Fruit fly (Drosophila melanogaster) whole organism, wandering third instar larva: ENCODE results near the gene sr.

Experiments used
- Dfd ChIP-seq: fragments of >200 bp; optimal IDR thresholded peaks from 2 replicates; lab custom pipeline; 2017; ENCODE audit warnings: missing biosample characterization, missing genetic modification characterization
- HLH106 ChIP-seq: fragments of 200-800 bp; optimal IDR thresholded peaks from 3 replicates; lab custom pipeline; 2019; ENCODE audit warnings: missing biosample characterization, mild to moderate bottlenecking, missing genetic modification characterization, moderate library complexity
- OdsH ChIP-seq: fragments of 200-800 bp; sonication (Bioruptor generic); optimal IDR thresholded peaks from 2 replicates; lab custom pipeline; 2016; ENCODE audit warnings: missing biosample characterization, mild to moderate bottlenecking, missing genetic modification characterization
- h ChIP-seq: fragments of 200-800 bp; sonication (Bioruptor generic); optimal IDR thresholded peaks from 3 replicates; lab custom pipeline; 2016; ENCODE audit warnings: missing biosample characterization, mild to moderate bottlenecking, missing genetic modification characterization
- jim ChIP-seq: fragments of 175-275, 200-325 bp; sonication (Bioruptor generic); optimal IDR thresholded peaks from 2 replicates; lab custom pipeline; 2016; ENCODE audit warnings: missing biosample characterization, mild to moderate bottlenecking, missing genetic modification characterization
- lola ChIP-seq: fragments of >200 bp; optimal IDR thresholded peaks from 2 replicates; lab custom pipeline; 2017; ENCODE audit warnings: missing biosample characterization, missing genetic modification characterization
- psq ChIP-seq: fragments of 200-800 bp; sonication (Bioruptor generic); optimal IDR thresholded peaks from 3 replicates; lab custom pipeline; 2017; ENCODE audit warnings: missing biosample characterization, mild to moderate bottlenecking, missing genetic modification characterization, moderate library complexity

dm6 chr3R:18153698-18154097 is 63.1 kb downstream of the sr start:
- no peak for TF ChIP-seq lola (GFP tag; lab: Kevin White, UChicago)
- no peak for TF ChIP-seq jim (GFP tag; lab: Kevin White, UChicago)
- TF ChIP-seq OdsH (GFP tag; lab: Kevin White, UChicago) = no peak
- no peak for TF ChIP-seq psq (GFP tag; lab: Kevin White, UChicago)
- peak; percentile 5 for TF ChIP-seq Dfd
- no peak for TF ChIP-seq h (GFP tag; lab: Kevin White, UChicago)
- TF ChIP-seq HLH106 (tag; lab: Kevin White, UChicago) = no peak
